Fruit fly (Drosophila melanogaster) whole organism, pupa: ENCODE results near the gene Ulp1.
A peak's percentile ranks its signal among the peaks of the same experiment; 100 is the strongest.

Experiments
- CG10348 ChIP-seq: fragments of 200-800 bp; sonication (Bioruptor generic); IDR thresholded peaks from 2 replicates; pipeline ENCODE4 v1.3.6; 2022; ENCODE audit warnings: missing biosample characterization, missing genetic modification characterization
- CG12605 ChIP-seq: fragments of 200-800 bp; sonication (Bioruptor generic); IDR thresholded peaks from 2 replicates; pipeline ENCODE4 v1.3.6; 2022; ENCODE audit warnings: missing biosample characterization, missing genetic modification characterization
- CG13204 ChIP-seq: fragments of 200-800 bp; sonication (Bioruptor generic); optimal IDR thresholded peaks from 2 replicates; lab custom pipeline; 2018; ENCODE audit warnings: missing biosample characterization, mild to moderate bottlenecking, missing genetic modification characterization, moderate library complexity
- CG14655 ChIP-seq: fragments of 200-800 bp; sonication (Bioruptor generic); optimal IDR thresholded peaks from 3 replicates; lab custom pipeline; 2017; ENCODE audit warnings: mild to moderate bottlenecking, missing biosample characterization, missing genetic modification reagents, missing genetic modification characterization
- CG15710 ChIP-seq: fragments of 200-800 bp; sonication (Bioruptor generic); optimal IDR thresholded peaks from 2 replicates; lab custom pipeline; 2018; ENCODE audit warnings: missing biosample characterization, mild to moderate bottlenecking, missing genetic modification characterization, moderate library complexity
- CG17806 ChIP-seq: fragments of 200-800 bp; sonication (Bioruptor generic); optimal IDR thresholded peaks from 2 replicates; lab custom pipeline; 2018; ENCODE audit warnings: missing biosample characterization, mild to moderate bottlenecking, missing genetic modification characterization, moderate library complexity
- CG32121 ChIP-seq: fragments of 200-800 bp; sonication (Bioruptor generic); IDR thresholded peaks from 2 replicates; pipeline ENCODE4 v1.3.6; 2022; ENCODE audit warnings: missing biosample characterization, missing genetic modification characterization
- CG34367 ChIP-seq: fragments of 200-800 bp; sonication (Bioruptor generic); optimal IDR thresholded peaks from 2 replicates; lab custom pipeline; 2018; ENCODE audit warnings: missing biosample characterization, mild to moderate bottlenecking, missing genetic modification characterization
- CG4496 ChIP-seq: fragments of 200-800 bp; sonication (Bioruptor generic); IDR thresholded peaks from 3 replicates; pipeline ENCODE4 v1.3.6; 2022; ENCODE audit warnings: missing biosample characterization, missing genetic modification characterization
- CG8159 ChIP-seq: fragments of 200-800 bp; sonication (Bioruptor generic); optimal IDR thresholded peaks from 3 replicates; lab custom pipeline; 2018; ENCODE audit warnings: missing biosample characterization, mild to moderate bottlenecking, missing genetic modification characterization, moderate library complexity
- CG8301 ChIP-seq: fragments of 200-800 bp; sonication (Bioruptor generic); optimal IDR thresholded peaks from 2 replicates; lab custom pipeline; 2018; ENCODE audit warnings: missing biosample characterization, mild to moderate bottlenecking, missing genetic modification characterization
- CG9948 ChIP-seq: fragments of 200-800 bp; sonication (Bioruptor generic); optimal IDR thresholded peaks from 2 replicates; lab custom pipeline; 2018; ENCODE audit warnings: missing biosample characterization, mild to moderate bottlenecking, missing genetic modification characterization, moderate library complexity
- D1 ChIP-seq: fragments of 200-800 bp; sonication (Bioruptor generic); optimal IDR thresholded peaks from 2 replicates; lab custom pipeline; 2018; ENCODE audit warnings: missing biosample characterization, mild to moderate bottlenecking, missing genetic modification characterization, moderate library complexity
- EcR ChIP-seq: fragments of 200-800 bp; sonication (Bioruptor generic); optimal IDR thresholded peaks from 3 replicates; lab custom pipeline; 2019; ENCODE audit warnings: missing biosample characterization, missing genetic modification characterization, mild to moderate bottlenecking, moderate library complexity, missing genetic modification reagents
- Ets98B ChIP-seq: fragments of 200-800 bp; sonication (Bioruptor generic); IDR thresholded peaks from 2 replicates; pipeline ENCODE4 v1.3.6; 2022; ENCODE audit warnings: missing biosample characterization, missing genetic modification characterization
- Pif1A ChIP-seq: fragments of 200-800 bp; sonication (Bioruptor generic); optimal IDR thresholded peaks from 3 replicates; lab custom pipeline; 2016; ENCODE audit warnings: missing biosample characterization, missing genetic modification characterization
- Pif1B ChIP-seq: fragments of 200-800 bp; sonication (Bioruptor generic); optimal IDR thresholded peaks from 3 replicates; lab custom pipeline; 2016; ENCODE audit warnings: missing biosample characterization, missing genetic modification characterization
- Snoo ChIP-seq: fragments of 200-800 bp; sonication (Bioruptor generic); optimal IDR thresholded peaks from 3 replicates; lab custom pipeline; 2017; ENCODE audit warnings: missing biosample characterization, mild to moderate bottlenecking, missing genetic modification characterization, inconsistent platforms
- fd96Ca ChIP-seq: fragments of 200-800 bp; sonication (Bioruptor generic); IDR thresholded peaks from 3 replicates; pipeline ENCODE4 v1.3.6; 2022; ENCODE audit warnings: missing biosample characterization, missing genetic modification characterization
- gl ChIP-seq: fragments of 200-800 bp; sonication (Bioruptor generic); optimal IDR thresholded peaks from 2 replicates; lab custom pipeline; 2018; ENCODE audit warnings: missing biosample characterization, mild to moderate bottlenecking, missing genetic modification characterization
- rn ChIP-seq: fragments of 200-800 bp; sonication (Bioruptor generic); IDR thresholded peaks from 2 replicates; pipeline ENCODE4 v1.3.6; 2022; ENCODE audit warnings: missing biosample characterization, missing genetic modification characterization

Gene Ulp1

DNA sequence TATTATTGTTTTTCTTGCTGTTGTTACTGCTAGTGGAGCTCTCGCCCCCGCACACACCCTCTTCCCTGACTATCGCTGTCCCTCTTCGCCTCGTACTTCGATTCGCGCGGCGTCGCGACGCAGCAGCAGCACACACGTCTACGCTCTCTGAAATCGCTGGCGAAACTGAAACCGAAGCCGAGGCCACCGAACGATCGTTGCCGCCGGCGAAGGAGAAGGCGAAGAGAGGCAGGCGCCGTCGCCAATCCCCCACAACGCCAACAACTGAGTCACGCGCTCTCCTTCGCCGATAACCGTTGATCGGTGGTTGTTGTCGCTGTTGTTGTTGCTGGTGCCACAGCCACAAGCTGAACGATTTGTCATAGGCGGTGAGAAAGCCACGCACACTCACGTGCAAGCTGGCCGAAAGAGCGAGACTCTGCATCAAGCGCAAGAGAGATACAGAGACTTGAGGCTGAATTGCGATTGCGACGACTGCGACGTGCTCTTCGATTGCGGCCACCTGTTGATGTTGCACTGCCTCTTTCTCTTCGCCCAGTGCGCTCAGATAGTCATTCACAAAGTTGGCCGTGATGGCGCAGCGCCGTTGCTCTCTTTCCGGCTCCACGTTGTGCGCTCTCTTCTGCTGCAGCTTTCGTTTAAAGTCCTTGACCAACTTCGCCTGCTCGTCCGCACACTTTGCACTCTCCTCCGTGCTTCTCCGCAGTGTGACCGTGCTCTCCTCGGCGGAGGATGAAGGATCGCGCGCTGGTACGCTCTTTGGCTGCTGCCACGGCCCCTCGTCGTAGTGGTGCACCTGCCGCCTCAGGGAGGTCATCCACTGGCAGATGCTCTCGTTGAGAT, 54.5 kb downstream of the Ulp1 start:
- TF ChIP-seq CG9948 (tag; lab: Kevin White, UChicago) (no peak), CG12605 (GFP tag; lab: Robert Waterston, UW) (0 out of 2 replicates have a peak, but pooled peaks have one; percentile 17), CG34367 (tag; lab: Kevin White, UChicago) (no peak), CG32121 (GFP tag; lab: Robert Waterston, UW) (peak; percentile 50), CG4496 (GFP tag; lab: Robert Waterston, UW) (peak; percentile 64), CG14655 (no peak), fd96Ca (GFP tag; lab: Robert Waterston, UW) (peak; percentile 56; the same call in 2 of the 3 replicates), Ets98B (GFP tag; lab: Robert Waterston, UW) (peak; percentile 46; the same call in 1 of the 2 replicates), CG13204 (peak; percentile 79), gl (tag; lab: Kevin White, UChicago) (peak; percentile 6), Pif1B (GFP tag; lab: Kevin White, UChicago) (peak; percentile 49), EcR (peak; percentile 82)

DNA sequence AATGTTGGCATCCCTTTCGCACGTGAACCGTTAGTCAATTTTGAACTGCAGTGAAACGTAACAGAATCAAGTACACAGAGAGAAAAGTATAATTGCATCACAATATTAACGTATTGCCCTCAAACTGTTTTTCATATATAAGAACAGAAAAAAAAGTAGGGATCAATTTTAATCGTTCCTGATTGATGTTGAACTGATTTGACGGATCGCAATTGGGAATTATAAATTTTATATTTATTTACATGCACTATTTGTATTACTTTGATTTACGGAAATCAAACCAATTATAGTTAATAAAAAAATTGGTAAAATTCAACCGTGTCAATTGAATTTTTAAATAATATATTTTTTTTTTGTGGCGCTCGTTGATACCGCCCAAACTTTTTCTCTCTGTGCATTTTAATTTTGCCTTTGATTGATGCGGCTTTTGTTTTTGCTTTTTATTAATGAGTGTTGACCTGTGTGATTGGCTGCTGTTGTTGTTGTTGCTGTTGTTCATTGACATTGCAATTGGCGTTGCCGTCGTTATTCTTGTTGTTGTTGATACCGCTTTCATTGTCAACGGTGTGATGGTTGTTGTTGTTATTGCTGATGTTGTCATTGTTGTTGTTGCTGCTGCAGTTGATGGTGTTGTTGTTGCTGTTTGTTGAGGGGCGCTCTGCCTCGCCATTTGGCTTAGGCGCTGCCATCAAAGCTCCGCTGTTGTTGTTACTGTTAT, 55.3 kb downstream of the Ulp1 start:
- TF ChIP-seq EcR (no peak), fd96Ca (GFP tag; lab: Robert Waterston, UW) (no peak), Snoo (tag; lab: Kevin White, UChicago) (peak; percentile 79), CG34367 (tag; lab: Kevin White, UChicago) (peak; percentile 47), CG14655 (peak; percentile 70), CG17806 (peak; percentile 69), Pif1B (GFP tag; lab: Kevin White, UChicago) (peak; percentile 42), CG8159 (tag; lab: Kevin White, UChicago) (peak; percentile 75), gl (tag; lab: Kevin White, UChicago) (no peak), CG15710 (tag; lab: Kevin White, UChicago) (peak; percentile 68), CG12605 (GFP tag; lab: Robert Waterston, UW) (no peak), CG9948 (tag; lab: Kevin White, UChicago) (peak; percentile 73), CG32121 (GFP tag; lab: Robert Waterston, UW) (peak; percentile 41; the same call in 1 of the 2 replicates), Pif1A (GFP tag; lab: Kevin White, UChicago) (peak; percentile 39), CG8301 (tag; lab: Kevin White, UChicago) (peak; percentile 41), CG10348 (GFP tag; lab: Robert Waterston, UW) (0 out of 2 replicates have a peak, but pooled peaks have one; percentile 22), Ets98B (GFP tag; lab: Robert Waterston, UW) (no peak), rn (no peak), CG13204 (no peak), CG4496 (GFP tag; lab: Robert Waterston, UW) (peak; percentile 49; the same call in 1 of the 3 replicates), D1 (tag; lab: Kevin White, UChicago) (peak; percentile 5)
